Fruit fly (Drosophila melanogaster): ENCODE measurements around the gene tzn.
A peak's percentile ranks its signal among the peaks of the same experiment; 100 is the strongest.

tzn gene

DNA sequence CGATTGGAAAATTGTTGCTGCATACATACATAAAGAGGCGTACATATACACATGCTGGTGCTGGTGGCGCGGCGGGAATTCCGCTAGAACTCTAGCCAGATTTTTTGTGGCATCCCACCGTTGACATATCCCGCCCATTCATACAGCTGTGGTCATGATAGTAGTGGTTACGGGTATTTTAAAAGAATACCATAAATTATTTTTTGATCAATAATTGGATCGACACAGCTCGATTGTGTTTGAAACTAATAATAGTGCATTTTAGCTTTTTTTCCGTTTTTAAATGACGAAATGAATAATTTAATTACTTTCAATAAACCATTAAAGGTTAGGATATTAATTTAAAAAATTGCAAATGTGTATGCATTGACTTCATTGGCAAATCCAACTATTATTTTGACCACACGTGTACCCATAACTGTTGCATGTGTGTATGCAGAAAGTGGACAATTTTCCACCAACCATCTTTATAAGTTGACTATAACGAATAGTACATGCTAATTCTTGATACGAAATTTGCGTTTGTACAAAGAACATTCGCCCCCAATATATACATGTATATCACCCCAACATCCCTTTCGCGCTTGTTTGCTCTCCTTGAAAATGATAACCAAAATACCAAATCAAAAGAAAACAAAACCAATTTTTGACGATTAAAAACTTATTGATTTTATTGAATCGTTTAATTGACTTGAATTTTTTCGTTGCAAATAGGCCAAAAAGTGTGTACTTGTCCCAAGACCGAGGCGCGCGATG, 26.4 kb upstream of the tzn start (continued):
- TF ChIP-seq CG11294 (GFP tag; IDR thresholded peaks at IDR 0.05), result peak; percentile 70
- peak; percentile 78 for TF ChIP-seq CG8632 (GFP tag; optimal IDR thresholded peaks at IDR 0.05)
- peak; percentile 65 for TF ChIP-seq CG34406 (GFP tag; optimal IDR thresholded peaks at IDR 0.05)
- TF ChIP-seq cyc (GFP tag; optimal IDR thresholded peaks at IDR 0.05), result peak; percentile 76
- TF ChIP-seq CG3032 (tag; optimal IDR thresholded peaks at IDR 0.05), result peak; percentile 72
- TF ChIP-seq Met (GFP tag; optimal IDR thresholded peaks at IDR 0.05), result peak; percentile 87
- peak; percentile 33 for TF ChIP-seq CG9139 (GFP tag; optimal IDR thresholded peaks at IDR 0.05)
- peak; percentile 72 for TF ChIP-seq dsx (GFP tag; optimal IDR thresholded peaks at IDR 0.05; ENCODE audit: poor library complexity, severe bottlenecking)
- TF ChIP-seq CG7368 (GFP tag; optimal IDR thresholded peaks at IDR 0.05), result peak; percentile 81
- TF ChIP-seq Hr38 (GFP tag; optimal IDR thresholded peaks at IDR 0.05), result no peak
- TF ChIP-seq fkh (GFP tag; optimal IDR thresholded peaks at IDR 0.05), result peak; percentile 8
- peak; percentile 79 for TF ChIP-seq Ets96B (tag; optimal IDR thresholded peaks at IDR 0.05)
- peak; percentile 83 for TF ChIP-seq achi (GFP tag; optimal IDR thresholded peaks at IDR 0.05)
- peak; percentile 62 for TF ChIP-seq CG8319 (GFP tag; optimal IDR thresholded peaks at IDR 0.05)
- peak; percentile 65 for TF ChIP-seq spab (GFP tag; optimal IDR thresholded peaks at IDR 0.05)
- peak; percentile 30 to 63 for TF ChIP-seq ss (GFP tag; optimal IDR thresholded peaks at IDR 0.05)
- TF ChIP-seq svp (GFP tag), result peak; percentile 91
- TF ChIP-seq Ets21C (GFP tag; optimal IDR thresholded peaks at IDR 0.05), result peak; percentile 75
- peak; percentile 53 for TF ChIP-seq fd59A (GFP tag; optimal IDR thresholded peaks at IDR 0.05)
- peak; percentile 56 for TF ChIP-seq CG11902 (GFP tag; optimal IDR thresholded peaks at IDR 0.05)
- peak; percentile 83 for TF ChIP-seq CG6276 (GFP tag; optimal IDR thresholded peaks at IDR 0.05)

DNA sequence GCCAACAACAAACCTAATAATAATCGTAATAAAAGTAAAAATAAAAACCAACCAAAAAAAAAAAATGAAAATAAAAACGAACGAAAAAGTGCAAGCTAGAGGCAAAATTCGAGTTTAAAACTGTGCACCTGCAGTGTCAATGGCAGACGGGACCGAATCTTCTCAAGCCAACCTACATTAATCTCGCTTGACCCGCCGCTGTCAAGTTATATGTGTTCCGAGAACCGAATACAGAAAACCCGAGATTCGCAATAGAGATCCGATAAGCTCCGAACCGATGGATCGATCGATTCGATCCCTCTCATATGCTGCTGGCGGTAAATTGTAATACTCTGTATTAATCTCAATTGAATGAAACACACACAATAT, 25.8 kb upstream of the tzn start:
- TF ChIP-seq Hr39 (GFP tag; optimal IDR thresholded peaks at IDR 0.05) (no peak), svp (GFP tag) (peak; percentile 94), CG15336 (GFP tag; IDR thresholded peaks at IDR 0.05) (no peak)

DNA sequence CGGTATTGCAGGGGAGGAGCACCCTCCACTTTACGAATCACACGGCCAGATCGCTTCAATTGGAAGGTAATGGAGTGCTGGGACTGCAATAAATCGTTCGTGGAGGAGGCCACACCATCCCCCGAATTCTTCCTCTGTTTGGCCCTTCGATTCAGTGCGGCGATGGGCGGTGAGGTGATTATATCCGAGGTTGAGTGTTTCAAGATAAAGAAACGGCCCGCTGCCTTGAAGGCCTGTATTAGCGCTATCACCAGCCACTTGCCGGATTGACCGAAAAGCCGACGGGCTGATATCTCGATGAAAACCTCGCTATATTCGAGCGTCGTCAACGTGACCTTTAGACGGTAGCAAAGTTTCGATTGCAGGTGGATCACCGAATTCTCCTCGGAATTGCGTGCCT, 20.9 kb upstream of the tzn start:
- TF ChIP-seq svp (GFP tag), result no peak
- TF ChIP-seq CG16779 (tag; optimal IDR thresholded peaks at IDR 0.05), result no peak

DNA sequence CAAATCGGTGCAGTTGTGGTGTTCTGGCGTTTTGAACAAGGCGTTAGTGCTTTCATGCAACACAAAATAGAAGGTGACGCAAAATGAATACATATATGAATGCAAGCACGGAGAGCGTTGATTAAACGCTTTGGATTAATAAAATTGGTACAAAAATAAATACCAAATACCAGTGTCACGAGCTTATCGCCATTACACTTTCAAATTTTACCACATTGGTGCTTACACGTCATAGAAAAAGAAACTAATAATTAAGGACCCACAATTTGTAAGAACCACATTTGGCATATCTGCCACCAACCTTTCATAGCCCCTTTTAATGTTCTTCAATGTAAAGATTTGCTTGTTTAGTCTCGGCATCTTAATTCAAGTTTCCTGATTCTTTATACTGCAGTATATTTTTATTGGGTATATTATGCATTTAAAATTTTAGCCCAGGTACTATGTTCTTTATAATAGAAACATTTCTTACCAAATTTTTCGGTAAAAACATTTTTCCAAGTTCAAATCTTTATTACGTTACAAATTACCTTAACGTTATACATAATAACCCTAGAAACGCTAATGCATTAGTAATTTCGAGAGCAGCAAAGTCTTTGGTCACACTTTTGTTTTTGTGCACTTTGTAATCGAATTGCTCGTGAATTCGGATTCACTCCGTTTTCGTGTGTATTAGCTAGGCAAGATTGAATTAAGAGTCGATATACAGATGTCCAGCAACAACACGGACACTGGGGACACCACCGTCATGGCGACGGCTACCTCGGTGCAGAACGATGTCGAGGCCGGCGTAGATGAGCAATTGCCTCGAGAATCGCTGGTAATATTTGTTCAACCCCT, 20.0 kb upstream of the tzn start, which contains the start of the genes Pex16 and Pex14:
TSS of gene Pex16 (minus strand) at position 41 of the 840 bp plus-strand sequence.
TSS of gene Pex14 (plus strand) at position 576 of the 840 bp plus-strand sequence.
- TF ChIP-seq CG6163 (GFP tag; IDR thresholded peaks at IDR 0.05), result peak; percentile 74
- TF ChIP-seq Hr4 (GFP tag; optimal IDR thresholded peaks at IDR 0.05), result peak; percentile 77
- TF ChIP-seq Ets96B (tag; optimal IDR thresholded peaks at IDR 0.05), result peak; percentile 37
- TF ChIP-seq pdm3 (GFP tag; optimal IDR thresholded peaks at IDR 0.05), result peak; percentile 78
- peak; percentile 59 for TF ChIP-seq CG15336 (GFP tag; IDR thresholded peaks at IDR 0.05)
- TF ChIP-seq CG3032 (tag; optimal IDR thresholded peaks at IDR 0.05), result peak; percentile 73
- peak; percentile 26 for TF ChIP-seq CG6276 (GFP tag; optimal IDR thresholded peaks at IDR 0.05)
- peak; percentile 87 for TF ChIP-seq Hr39 (GFP tag; optimal IDR thresholded peaks at IDR 0.05)
- peak; percentile 46 for TF ChIP-seq CG11762 (GFP tag; optimal IDR thresholded peaks at IDR 0.05; ENCODE audit: insufficient read depth)
- peak; percentile 20; the same call in 1 of the 2 replicates for TF ChIP-seq CG11294 (GFP tag; IDR thresholded peaks at IDR 0.05)
- no peak for TF ChIP-seq CG9139 (GFP tag; optimal IDR thresholded peaks at IDR 0.05)
- TF ChIP-seq svp (GFP tag), result peak; percentile 91
- no peak for TF ChIP-seq Eip93F (GFP tag; optimal IDR thresholded peaks at IDR 0.05)
- TF ChIP-seq CG8119 (GFP tag; IDR thresholded peaks at IDR 0.05), result no peak
- TF ChIP-seq OdsH (GFP tag; optimal IDR thresholded peaks at IDR 0.05), result no peak
- peak in 1 of 2 experiments; percentile 51 for TF ChIP-seq salr (GFP tag; optimal IDR thresholded peaks at IDR 0.05)
- TF ChIP-seq eg (GFP tag; IDR thresholded peaks at IDR 0.05), result peak; percentile 74
- TF ChIP-seq CG11902 (GFP tag; optimal IDR thresholded peaks at IDR 0.05), result peak; percentile 66
- TF ChIP-seq CG8632 (GFP tag; optimal IDR thresholded peaks at IDR 0.05), result no peak
- TF ChIP-seq CG4318 (GFP tag; optimal IDR thresholded peaks at IDR 0.05), result no peak
- no peak for TF ChIP-seq CG10669 (GFP tag; optimal IDR thresholded peaks at IDR 0.05)
- TF ChIP-seq CG10631 (GFP tag; optimal IDR thresholded peaks at IDR 0.05), result no peak
- peak; percentile 89 for TF ChIP-seq Eip78C (GFP tag)
- TF ChIP-seq CG6792 (GFP tag; optimal IDR thresholded peaks at IDR 0.05), result peak; percentile 61
- peak; percentile 27 for TF ChIP-seq fkh (GFP tag; optimal IDR thresholded peaks at IDR 0.05)
- no peak for TF ChIP-seq CG32006 (GFP tag; optimal IDR thresholded peaks at IDR 0.05)
- TF ChIP-seq Lpt (GFP tag; optimal IDR thresholded peaks at IDR 0.05), result peak; percentile 41
- peak; percentile 22 to 38 for TF ChIP-seq ss (GFP tag; optimal IDR thresholded peaks at IDR 0.05)
- no peak for TF ChIP-seq CG6854 (GFP tag; optimal IDR thresholded peaks at IDR 0.05)
- TF ChIP-seq Sox102F (GFP tag; optimal IDR thresholded peaks at IDR 0.05), result no peak
